Fruit fly (Drosophila melanogaster) whole organism, embryonic: Measurements from ENCODE around the gene CG33267.

Experiments
- Asciz ChIP-seq: fragments of 200-800 bp; sonication (Bioruptor generic); optimal IDR thresholded peaks from 2 replicates; lab custom pipeline; 2017; ENCODE audit warnings: missing biosample characterization, mild to moderate bottlenecking, missing genetic modification characterization, missing genetic modification reagents
- Atf3 ChIP-seq: fragments of 200-800 bp; sonication (Bioruptor generic); optimal IDR thresholded peaks from 3 replicates; lab custom pipeline; 2016; ENCODE audit warnings: missing biosample characterization, missing genetic modification characterization
- BEAF-32 ChIP-seq: fragments of 200-800 bp; sonication (Bioruptor generic); optimal IDR thresholded peaks from 3 replicates; lab custom pipeline; 2017; ENCODE audit warnings: missing biosample characterization, missing genetic modification characterization, mild to moderate bottlenecking, moderate library complexity, missing genetic modification reagents
- CG10274 ChIP-seq: fragments of 200-800 bp; sonication (Bioruptor generic); optimal IDR thresholded peaks from 3 replicates; lab custom pipeline; 2017; ENCODE audit warnings: missing biosample characterization, mild to moderate bottlenecking, missing genetic modification characterization
- CG15479 ChIP-seq: fragments of 200-800 bp; sonication (Bioruptor generic); optimal IDR thresholded peaks from 3 replicates; lab custom pipeline; 2019; ENCODE audit warnings: missing biosample characterization, mild to moderate bottlenecking, missing genetic modification characterization, moderate library complexity
- CG1602 ChIP-seq: fragments of 200-800 bp; sonication (Bioruptor generic); optimal IDR thresholded peaks from 3 replicates; lab custom pipeline; 2016; ENCODE audit warnings: missing biosample characterization, missing genetic modification characterization
- CG1792 ChIP-seq: fragments of 200-800 bp; sonication (Bioruptor generic); optimal IDR thresholded peaks from 2 replicates; lab custom pipeline; 2016; ENCODE audit warnings: missing biosample characterization, missing genetic modification characterization
- CG30403 ChIP-seq: fragments of 200-800 bp; sonication (Bioruptor generic); optimal IDR thresholded peaks from 3 replicates; lab custom pipeline; 2016; ENCODE audit warnings: missing biosample characterization, missing genetic modification characterization
- CG3995 ChIP-seq: fragments of 200-800 bp; sonication (Bioruptor generic); optimal IDR thresholded peaks from 3 replicates; lab custom pipeline; 2016; ENCODE audit warnings: missing biosample characterization, missing genetic modification characterization
- CG42726 ChIP-seq: fragments of 200-800 bp; sonication (Bioruptor generic); IDR thresholded peaks from 2 replicates; pipeline ENCODE4 v1.3.6; 2022; ENCODE audit warnings: missing biosample characterization, missing genetic modification characterization; ENCODE audit not compliant: partially characterized antibody
- CG4707 ChIP-seq: fragments of 200-800 bp; sonication (Bioruptor generic); optimal IDR thresholded peaks from 2 replicates; lab custom pipeline; 2018; ENCODE audit warnings: missing biosample characterization, mild to moderate bottlenecking, missing genetic modification characterization, moderate library complexity
- CG6254 ChIP-seq: fragments of 200-800 bp; sonication (Bioruptor generic); optimal IDR thresholded peaks from 3 replicates; lab custom pipeline; 2017; ENCODE audit warnings: mild to moderate bottlenecking, missing biosample characterization, missing genetic modification reagents, missing genetic modification characterization
- CG7987 ChIP-seq: fragments of 200-800 bp; sonication (Bioruptor generic); optimal IDR thresholded peaks from 2 replicates; lab custom pipeline; 2018; ENCODE audit warnings: missing biosample characterization, mild to moderate bottlenecking, missing genetic modification characterization, moderate library complexity
- CG8765 ChIP-seq: fragments of 200-800 bp; sonication (Bioruptor generic); IDR thresholded peaks from 2 replicates; pipeline ENCODE4 v1.3.6; 2022; ENCODE audit warnings: missing biosample characterization, missing genetic modification characterization
- Chrac-16 ChIP-seq: fragments of 200-800 bp; sonication (Bioruptor generic); optimal IDR thresholded peaks from 3 replicates; lab custom pipeline; 2016; ENCODE audit warnings: missing biosample characterization, missing genetic modification characterization
- D ChIP-seq, 2 experiments: fragments of 200-800 bp in 1 of 2; fragments of >200 bp in 1 of 2; sonication (Bioruptor generic) in 1 of 2; optimal IDR thresholded peaks; 2 replicates in 1 of 2; 3 replicates in 1 of 2; lab custom pipeline; 2017; ENCODE audit warnings: mild to moderate bottlenecking in 1 of 2, missing biosample characterization in 1 of 2, missing genetic modification characterization in 1 of 2, missing genetic modification reagents in 1 of 2
- Dad ChIP-seq: fragments of 200-800 bp; sonication (Bioruptor generic); optimal IDR thresholded peaks from 3 replicates; lab custom pipeline; 2016; ENCODE audit warnings: missing biosample characterization, missing genetic modification characterization
- Deaf1 ChIP-seq: fragments of 200-800 bp; optimal IDR thresholded peaks from 3 replicates; lab custom pipeline; 2019; ENCODE audit warnings: missing biosample characterization, mild to moderate bottlenecking, missing genetic modification characterization, moderate library complexity
- Dll ChIP-seq: fragments of 200-800 bp; sonication (Bioruptor generic); IDR thresholded peaks from 4 replicates; pipeline ENCODE4 v1.3.6; 2022; ENCODE audit warnings: missing biosample characterization, missing genetic modification characterization; ENCODE audit not compliant: partially characterized antibody
- Eip74EF ChIP-seq, 2 experiments: fragments of 200-800 bp in 1 of 2; fragments of >200 bp in 1 of 2; sonication (Bioruptor generic) in 1 of 2; optimal IDR thresholded peaks; 2 replicates each; lab custom pipeline; 2017 to 2019; ENCODE audit warnings: missing biosample characterization in 2 of 2, missing genetic modification characterization in 2 of 2, mild to moderate bottlenecking in 1 of 2, moderate library complexity in 1 of 2
- Gsc ChIP-seq: fragments of 200-800 bp; sonication (Bioruptor generic); IDR thresholded peaks from 2 replicates; pipeline ENCODE4 v1.3.6; 2022; ENCODE audit warnings: missing biosample characterization, missing genetic modification characterization
- H2.0 ChIP-seq: fragments of 200-800 bp; sonication (Bioruptor generic); IDR thresholded peaks from 2 replicates; pipeline ENCODE4 v1.3.6; 2022; ENCODE audit warnings: missing biosample characterization, missing genetic modification characterization
- HmgD ChIP-seq: fragments of 200-800 bp; sonication (Bioruptor generic); optimal IDR thresholded peaks from 3 replicates; lab custom pipeline; 2016; ENCODE audit warnings: missing biosample characterization, missing genetic modification characterization
- Hsf ChIP-seq: fragments of 200-800 bp; sonication (Bioruptor generic); optimal IDR thresholded peaks from 3 replicates; lab custom pipeline; 2016; ENCODE audit warnings: missing biosample characterization, missing genetic modification characterization
- Lpt ChIP-seq: fragments of >200 bp; optimal IDR thresholded peaks from 2 replicates; lab custom pipeline; 2018; ENCODE audit warnings: missing biosample characterization, missing genetic modification characterization
- NFAT ChIP-seq: fragments of 200-800 bp; sonication (Bioruptor generic); IDR thresholded peaks from 2 replicates; pipeline ENCODE4 v1.3.6; 2022; ENCODE audit warnings: missing biosample characterization, missing genetic modification characterization
- Nf-YB ChIP-seq: fragments of 200-800 bp; sonication (Bioruptor generic); optimal IDR thresholded peaks from 3 replicates; lab custom pipeline; 2019; ENCODE audit warnings: missing biosample characterization, mild to moderate bottlenecking, missing genetic modification characterization, moderate library complexity
- Six4 ChIP-seq: fragments of 200-800 bp; sonication (Bioruptor generic); optimal IDR thresholded peaks from 2 replicates; lab custom pipeline; 2016; ENCODE audit warnings: missing biosample characterization, missing genetic modification characterization
- ara ChIP-seq: fragments of 200-800 bp; sonication (Bioruptor generic); IDR thresholded peaks from 2 replicates; pipeline ENCODE4 v1.3.6; 2022; ENCODE audit warnings: missing biosample characterization, missing genetic modification characterization
- chinmo ChIP-seq: fragments of 200-800 bp; sonication (Bioruptor generic); IDR thresholded peaks from 4 replicates; pipeline ENCODE4 v1.3.6; 2022; ENCODE audit warnings: missing biosample characterization, missing genetic modification characterization; ENCODE audit not compliant: partially characterized antibody
- chn ChIP-seq: fragments of 200-800 bp; sonication (Bioruptor generic); optimal IDR thresholded peaks from 2 replicates; lab custom pipeline; 2016; ENCODE audit warnings: missing biosample characterization, missing genetic modification characterization
- dati ChIP-seq: fragments of 200-800 bp; sonication (Bioruptor generic); IDR thresholded peaks from 2 replicates; pipeline ENCODE4 v1.3.6; 2022; ENCODE audit warnings: missing biosample characterization, missing genetic modification characterization
- dmrt11E ChIP-seq: fragments of 200-800 bp; sonication (Bioruptor generic); optimal IDR thresholded peaks from 3 replicates; lab custom pipeline; 2018; ENCODE audit warnings: missing biosample characterization, mild to moderate bottlenecking, missing genetic modification characterization, moderate library complexity
- eve ChIP-seq, 2 experiments: fragments of >200 bp; optimal IDR thresholded peaks; 2 replicates each; lab custom pipeline; 2017; ENCODE audit warnings: missing biosample characterization in 2 of 2, missing genetic modification characterization in 2 of 2
- gfzf ChIP-seq: fragments of 200-800 bp; sonication (Bioruptor generic); optimal IDR thresholded peaks from 2 replicates; lab custom pipeline; 2016; ENCODE audit warnings: missing biosample characterization, mild to moderate bottlenecking, missing genetic modification characterization, moderate library complexity
- gro ChIP-seq: fragments of 200-800 bp; sonication (Bioruptor generic); optimal IDR thresholded peaks from 2 replicates; lab custom pipeline; 2016; ENCODE audit warnings: missing biosample characterization, missing genetic modification characterization
- gt ChIP-seq: fragments of 200-800 bp; sonication (Bioruptor generic); IDR thresholded peaks from 2 replicates; pipeline ENCODE4 v1.3.6; 2022; ENCODE audit warnings: missing biosample characterization, missing genetic modification characterization
- lmd ChIP-seq: fragments of 200-800 bp; sonication (Bioruptor generic); IDR thresholded peaks from 2 replicates; pipeline ENCODE4 v1.3.6; 2022; ENCODE audit warnings: missing biosample characterization, missing genetic modification characterization
- lola ChIP-seq, 3 experiments: fragments of >200 bp in 2 of 3; fragments of 200-800 bp in 1 of 3; sonication (Bioruptor generic) in 1 of 3; optimal IDR thresholded peaks; 2 replicates each; lab custom pipeline; 2017 to 2019; ENCODE audit warnings: missing biosample characterization in 3 of 3, missing genetic modification characterization in 3 of 3, mild to moderate bottlenecking in 1 of 3, moderate library complexity in 1 of 3
- nom ChIP-seq: fragments of 200-800 bp; sonication (Bioruptor generic); optimal IDR thresholded peaks from 2 replicates; lab custom pipeline; 2017; ENCODE audit warnings: missing biosample characterization, missing genetic modification characterization, mild to moderate bottlenecking, moderate library complexity, missing genetic modification reagents
- pan ChIP-seq, 4 experiments: fragments of >200 bp in 3 of 4; fragments of 200-800 bp in 1 of 4; sonication (Bioruptor generic) in 1 of 4; optimal IDR thresholded peaks in 3 of 4; IDR thresholded peaks in 1 of 4; 2 replicates each; pipeline versions ENCODE4 v1.3.6 to Lab custom; 2017 to 2022; ENCODE audit warnings: missing biosample characterization in 2 of 4, missing genetic modification characterization in 2 of 4, mixed read lengths in 1 of 4
- pros ChIP-seq: fragments of 200-800 bp; sonication (Bioruptor generic); optimal IDR thresholded peaks from 3 replicates; lab custom pipeline; 2019; ENCODE audit warnings: missing biosample characterization, mild to moderate bottlenecking, missing genetic modification characterization, moderate library complexity
- psq ChIP-seq: fragments of 200-800 bp; sonication (Bioruptor generic); optimal IDR thresholded peaks from 2 replicates; lab custom pipeline; 2017; ENCODE audit warnings: missing biosample characterization, missing genetic modification characterization
- ro ChIP-seq: fragments of 200-800 bp; sonication (Bioruptor generic); IDR thresholded peaks from 2 replicates; pipeline ENCODE4 v1.3.6; 2022; ENCODE audit warnings: missing biosample characterization, missing genetic modification characterization
- schlank ChIP-seq: fragments of 200-800 bp; sonication (Bioruptor generic); optimal IDR thresholded peaks from 2 replicates; lab custom pipeline; 2018; ENCODE audit warnings: missing biosample characterization, mild to moderate bottlenecking, missing genetic modification characterization
- sna ChIP-seq: fragments of 200-800 bp; sonication (Bioruptor generic); IDR thresholded peaks from 2 replicates; pipeline ENCODE4 v1.3.6; 2022; ENCODE audit warnings: missing biosample characterization, missing genetic modification characterization; ENCODE audit not compliant: partially characterized antibody
- stc ChIP-seq: fragments of 200-800 bp; sonication (Bioruptor generic); IDR thresholded peaks from 2 replicates; pipeline ENCODE4 v1.3.6; 2022; ENCODE audit warnings: missing biosample characterization, missing genetic modification characterization
- tin ChIP-seq: fragments of 200-800 bp; sonication (Bioruptor generic); optimal IDR thresholded peaks from 3 replicates; lab custom pipeline; 2016; ENCODE audit warnings: missing biosample characterization, missing genetic modification characterization
- tx ChIP-seq: fragments of 200-800 bp; sonication (Bioruptor generic); optimal IDR thresholded peaks from 2 replicates; lab custom pipeline; 2016; ENCODE audit warnings: missing biosample characterization, missing genetic modification characterization
- vfl ChIP-seq: fragments of 200-800 bp; sonication (Bioruptor generic); optimal IDR thresholded peaks from 2 replicates; lab custom pipeline; 2016; ENCODE audit warnings: missing biosample characterization, missing genetic modification characterization

Gene CG33267

DNA sequence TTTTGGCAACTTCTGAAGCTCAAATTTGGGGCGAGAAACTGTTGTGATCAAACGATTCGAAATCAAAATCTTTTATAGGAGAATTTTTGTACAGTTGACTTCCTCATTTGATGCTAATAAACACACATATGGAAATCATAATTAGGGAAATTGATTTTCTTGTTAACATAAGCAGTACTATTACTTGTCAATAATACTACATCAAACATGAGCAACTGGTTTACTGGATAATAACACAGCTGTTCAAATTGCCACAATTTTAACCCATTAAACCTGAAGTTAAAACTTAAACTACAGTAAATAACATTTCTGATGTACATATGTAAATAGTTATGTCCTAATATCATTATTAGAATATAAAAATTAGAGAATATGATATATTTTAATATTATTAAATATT is 15.6 kb downstream of the CG33267 start, which contains the start of gene CG43390 (continued):
- TF ChIP-seq nom (no peak), CG15479 (GFP tag; lab: Kevin White, UChicago) (no peak), tx (GFP tag; lab: Kevin White, UChicago) (no peak), Hsf (no peak), dmrt11E (tag; lab: Kevin White, UChicago) (no peak), Lpt (GFP tag; lab: Kevin White, UChicago) (no peak), gro (GFP tag; lab: Kevin White, UChicago) (peak; percentile 59), CG30403 (no peak), CG1792 (GFP tag; lab: Kevin White, UChicago) (peak; percentile 11), pros (GFP tag; lab: Kevin White, UChicago) (no peak), vfl (no peak), Asciz (GFP tag; lab: Kevin White, UChicago) (peak; percentile 87), Nf-YB (no peak), Eip74EF (GFP tag; optimal IDR thresholded peaks at IDR 0.05; lab: Kevin White, UChicago) (no peak), CG42726 (GFP tag; lab: Robert Waterston, UW) (no peak), CG7987 (peak; percentile 56), chn (GFP tag; lab: Kevin White, UChicago) (no peak), tin (GFP tag; lab: Kevin White, UChicago) (no peak), Chrac-16 (GFP tag; lab: Kevin White, UChicago) (no peak), BEAF-32 (no peak), chinmo (GFP tag; lab: Robert Waterston, UW) (no peak), sna (GFP tag; lab: Robert Waterston, UW) (no peak), Six4 (GFP tag; lab: Kevin White, UChicago) (no peak), lola (GFP tag; optimal IDR thresholded peaks at IDR 0.05; lab: Kevin White, UChicago) (no peak), H2.0 (GFP tag; lab: Robert Waterston, UW) (no peak), CG3995 (no peak), Dll (GFP tag; lab: Robert Waterston, UW) (no peak), CG4707 (no peak), Atf3 (GFP tag; lab: Kevin White, UChicago) (no peak), Deaf1 (no peak), ro (GFP tag; lab: Robert Waterston, UW) (no peak), stc (GFP tag; lab: Robert Waterston, UW) (no peak), psq (no peak), CG8765 (GFP tag; lab: Robert Waterston, UW) (no peak), D (optimal IDR thresholded peaks at IDR 0.05; lab: Kevin White, UChicago) (no peak), D (GFP tag; optimal IDR thresholded peaks at IDR 0.05; lab: Kevin White, UChicago) (no peak), dati (GFP tag; lab: Robert Waterston, UW) (no peak), Dad (no peak), eve (GFP tag; optimal IDR thresholded peaks at IDR 0.05; lab: Kevin White, UChicago) (no peak), CG1602 (GFP tag; lab: Kevin White, UChicago) (no peak), lmd (GFP tag; lab: Robert Waterston, UW) (no peak), schlank (tag; lab: Kevin White, UChicago) (peak; percentile 63), Gsc (GFP tag; lab: Robert Waterston, UW) (no peak), CG10274 (GFP tag; lab: Kevin White, UChicago) (no peak), gt (no peak), NFAT (GFP tag; lab: Robert Waterston, UW) (no peak; the same call in 1 of the 2 replicates), ara (GFP tag; lab: Robert Waterston, UW) (no peak), HmgD (GFP tag; lab: Kevin White, UChicago) (no peak), gfzf (GFP tag; lab: Kevin White, UChicago) (no peak), CG6254 (no peak), pan (optimal IDR thresholded peaks at IDR 0.05; lab: Kevin White, UChicago) (no peak), pan (GFP tag; optimal IDR thresholded peaks at IDR 0.05 in 1 of 2, IDR thresholded peaks at IDR 0.05 in 1 of 2) (no peak)
